Worm (Caenorhabditis elegans) whole organism, L3 larva: ENCODE data around the gene dach-1.

Experiments used
- R02D3.7 ChIP-seq: fragments of 150-350 bp; optimal IDR thresholded peaks from 2 replicates; lab custom pipeline; 2014; ENCODE audit warnings: missing biosample characterization, missing genetic modification characterization
- ZK546.5 ChIP-seq: sonication (generic microtip); optimal IDR thresholded peaks from 2 replicates; lab custom pipeline; 2017; ENCODE audit warnings: missing biosample characterization, missing genetic modification characterization
- aly-2 ChIP-seq: fragments of 150-350 bp; optimal IDR thresholded peaks from 2 replicates; lab custom pipeline; 2014; ENCODE audit warnings: missing biosample characterization, missing genetic modification characterization
- ceh-16 ChIP-seq: sonication (generic microtip); optimal IDR thresholded peaks from 2 replicates; lab custom pipeline; 2017; ENCODE audit warnings: missing biosample characterization, missing genetic modification characterization
- egl-5 ChIP-seq: fragments of 150-350 bp; optimal IDR thresholded peaks from 2 replicates; lab custom pipeline; 2017; ENCODE audit warnings: missing biosample characterization, missing genetic modification reagents, missing genetic modification characterization, inconsistent platforms
- elt-1 ChIP-seq: fragments of 150-350 bp; optimal IDR thresholded peaks from 2 replicates; lab custom pipeline; 2014; ENCODE audit warnings: missing biosample characterization, missing genetic modification characterization
- elt-2 ChIP-seq: sonication (generic microtip); optimal IDR thresholded peaks from 2 replicates; lab custom pipeline; 2016; ENCODE audit warnings: missing genetic modification reagents, mild to moderate bottlenecking, missing genetic modification characterization, missing compliant biosample characterization
- elt-3 ChIP-seq, 3 experiments: fragments of 150-350 bp in 1 of 3; sonication (generic microtip) in 2 of 3; optimal IDR thresholded peaks; 2 replicates in 2 of 3; 4 replicates in 1 of 3; lab custom pipeline; 2014 to 2017; ENCODE audit warnings: missing biosample characterization in 3 of 3, missing genetic modification characterization in 3 of 3
- eor-1 ChIP-seq, 2 experiments: fragments of 150-350 bp; optimal IDR thresholded peaks; 2 replicates each; lab custom pipeline; 2014 to 2018; ENCODE audit warnings: missing biosample characterization in 2 of 2, missing genetic modification characterization in 2 of 2
- fkh-10 ChIP-seq: sonication (generic microtip); optimal IDR thresholded peaks from 2 replicates; lab custom pipeline; 2017; ENCODE audit warnings: missing biosample characterization, missing genetic modification reagents, missing genetic modification characterization
- fkh-2 ChIP-seq: fragments of 150-350 bp; optimal IDR thresholded peaks from 2 replicates; lab custom pipeline; 2014; ENCODE audit warnings: missing biosample characterization, missing genetic modification reagents, missing genetic modification characterization
- lin-15B ChIP-seq: fragments of 150-350 bp; optimal IDR thresholded peaks from 2 replicates; lab custom pipeline; 2014; ENCODE audit warnings: missing biosample characterization, missing genetic modification characterization
- lin-39 ChIP-seq: fragments of 150-350 bp; optimal IDR thresholded peaks from 2 replicates; lab custom pipeline; 2018; ENCODE audit warnings: missing biosample characterization, missing genetic modification reagents, missing genetic modification characterization
- lsy-12 ChIP-seq: sonication (generic microtip); optimal IDR thresholded peaks from 2 replicates; lab custom pipeline; 2016; ENCODE audit warnings: mild to moderate bottlenecking, missing genetic modification characterization, missing compliant biosample characterization
- mdl-1 ChIP-seq: fragments of 150-350 bp; optimal IDR thresholded peaks from 2 replicates; lab custom pipeline; 2014; ENCODE audit warnings: missing biosample characterization, missing genetic modification characterization
- mml-1 ChIP-seq: fragments of 150-350 bp; sonication (generic microtip); optimal IDR thresholded peaks from 3 replicates; lab custom pipeline; 2014; ENCODE audit warnings: missing biosample characterization, missing genetic modification characterization
- nfya-1 ChIP-seq: sonication (generic microtip); optimal IDR thresholded peaks from 2 replicates; lab custom pipeline; 2017; ENCODE audit warnings: missing genetic modification characterization, mild to moderate bottlenecking, missing compliant biosample characterization, antibody characterized with exemption, moderate library complexity; ENCODE audit not compliant: insufficient read depth
- nhr-11 ChIP-seq: fragments of 150-350 bp; optimal IDR thresholded peaks from 2 replicates; lab custom pipeline; 2014; ENCODE audit warnings: missing biosample characterization, missing genetic modification characterization
- nhr-12 ChIP-seq: fragments of 150-350 bp; optimal IDR thresholded peaks from 2 replicates; lab custom pipeline; 2014; ENCODE audit warnings: missing biosample characterization, missing genetic modification characterization
- nhr-23 ChIP-seq: fragments of 150-350 bp; optimal IDR thresholded peaks from 2 replicates; lab custom pipeline; 2014; ENCODE audit warnings: missing biosample characterization, missing genetic modification reagents, missing genetic modification characterization
- nhr-28 ChIP-seq: fragments of 150-350 bp; optimal IDR thresholded peaks from 2 replicates; lab custom pipeline; 2014; ENCODE audit warnings: missing biosample characterization, missing genetic modification characterization
- nhr-43 ChIP-seq: sonication (generic microtip); optimal IDR thresholded peaks from 2 replicates; lab custom pipeline; 2016; ENCODE audit warnings: mild to moderate bottlenecking, missing genetic modification characterization, missing compliant biosample characterization; ENCODE audit not compliant: poor library complexity, severe bottlenecking
- nhr-67 ChIP-seq: fragments of 150-350 bp; optimal IDR thresholded peaks from 2 replicates; lab custom pipeline; 2014; ENCODE audit warnings: missing biosample characterization, missing genetic modification characterization
- nhr-76 ChIP-seq: fragments of 150-350 bp; sonication (generic microtip); optimal IDR thresholded peaks from 5 replicates; lab custom pipeline; 2014; ENCODE audit warnings: missing biosample characterization, missing genetic modification characterization
- nhr-77 ChIP-seq: fragments of 150-350 bp; optimal IDR thresholded peaks from 2 replicates; lab custom pipeline; 2014; ENCODE audit warnings: missing biosample characterization, missing genetic modification characterization
- pha-4 ChIP-seq: fragments of 150-350 bp; optimal IDR thresholded peaks from 2 replicates; lab custom pipeline; 2014; ENCODE audit warnings: missing biosample characterization, missing genetic modification reagents, missing genetic modification characterization
- pqm-1 ChIP-seq: fragments of 150-350 bp; optimal IDR thresholded peaks from 2 replicates; lab custom pipeline; 2017; ENCODE audit warnings: missing biosample characterization, missing genetic modification characterization, inconsistent platforms
- skn-1 ChIP-seq: fragments of 150-350 bp; optimal IDR thresholded peaks from 2 replicates; lab custom pipeline; 2014; ENCODE audit warnings: missing biosample characterization, missing genetic modification characterization
- snpc-4 ChIP-seq: fragments of 150-350 bp; optimal IDR thresholded peaks from 2 replicates; lab custom pipeline; 2014; ENCODE audit warnings: missing biosample characterization, missing genetic modification characterization
- tbx-2 ChIP-seq: sonication (generic microtip); optimal IDR thresholded peaks from 2 replicates; lab custom pipeline; 2016; ENCODE audit warnings: mild to moderate bottlenecking, missing genetic modification characterization, missing compliant biosample characterization
- unc-39 ChIP-seq: sonication (generic microtip); optimal IDR thresholded peaks from 4 replicates; lab custom pipeline; 2017; ENCODE audit warnings: missing biosample characterization, missing genetic modification characterization
- unc-62 ChIP-seq: fragments of 150-350 bp; sonication (generic microtip); optimal IDR thresholded peaks from 4 replicates; lab custom pipeline; 2014; ENCODE audit warnings: missing biosample characterization, missing genetic modification reagents, missing genetic modification characterization
- zag-1 ChIP-seq: fragments of 150-350 bp; optimal IDR thresholded peaks from 2 replicates; lab custom pipeline; 2014; ENCODE audit warnings: missing biosample characterization, missing genetic modification characterization

The dach-1 gene

DNA sequence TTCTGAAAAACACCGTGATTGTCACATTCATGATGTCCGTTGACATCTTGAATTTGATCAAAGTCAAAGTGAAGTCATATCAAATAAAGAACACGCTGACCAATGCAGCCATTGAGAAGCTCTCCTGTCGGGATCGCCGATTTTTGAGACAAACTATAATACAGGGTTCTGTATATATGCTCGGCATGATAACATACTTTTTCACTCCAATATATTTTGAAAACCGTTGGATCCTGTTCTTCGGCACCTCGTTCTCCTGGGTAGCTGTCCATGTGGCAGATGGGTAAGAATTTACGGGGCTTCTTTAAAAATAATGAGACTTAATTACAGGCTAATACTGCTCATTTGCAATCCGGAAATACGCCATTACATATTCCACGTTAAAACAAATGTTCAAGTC is 27.3 kb upstream of the dach-1 start:
- no peak for TF ChIP-seq nhr-76
- TF ChIP-seq aly-2 = no peak
- TF ChIP-seq snpc-4 (tag; lab: Kevin White, UChicago) = no peak
- TF ChIP-seq nhr-77 (tag; lab: Kevin White, UChicago) = no peak
- TF ChIP-seq unc-39 = no peak
- TF ChIP-seq pha-4 = no peak
- TF ChIP-seq eor-1 (tag; optimal IDR thresholded peaks at IDR 0.05; lab: Kevin White, UChicago) = no peak

DNA sequence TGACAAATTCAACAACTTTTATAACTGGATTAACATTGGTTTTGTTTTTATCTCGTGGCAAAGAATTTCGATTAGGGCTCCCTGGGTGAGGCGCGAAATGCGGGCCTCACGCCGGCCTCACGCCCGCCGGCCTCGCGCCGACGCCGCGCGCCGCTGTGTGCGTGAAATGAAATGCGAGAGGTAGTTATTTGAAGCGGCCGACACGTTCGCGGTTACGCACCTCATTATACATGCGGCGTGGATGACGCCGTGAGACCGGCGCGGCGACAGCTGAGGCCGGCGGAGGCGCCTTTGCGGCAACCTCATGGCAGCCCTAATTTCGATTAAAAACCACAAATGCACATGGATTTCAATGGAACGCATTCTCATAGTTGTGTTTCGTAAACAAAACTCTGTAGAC is 22.3 kb upstream of the dach-1 start:
- no peak for TF ChIP-seq unc-39
- no peak for TF ChIP-seq R02D3.7
- no peak for TF ChIP-seq mml-1 (tag; lab: Kevin White, UChicago)
- TF ChIP-seq nhr-11 (tag; lab: Kevin White, UChicago) = no peak
- no peak for TF ChIP-seq lin-15B (tag; lab: Kevin White, UChicago)
- TF ChIP-seq elt-1 = no peak
- TF ChIP-seq pqm-1 (tag; lab: Kevin White, UChicago) = no peak
- no peak for TF ChIP-seq nhr-23 (tag; lab: Kevin White, UChicago)
- TF ChIP-seq ZK546.5 (tag; lab: Kevin White, UChicago) = no peak
- no peak for TF ChIP-seq egl-5
- no peak for TF ChIP-seq nhr-43 (tag; lab: Kevin White, UChicago)
- TF ChIP-seq elt-3 (tag; optimal IDR thresholded peaks at IDR 0.05; lab: Kevin White, UChicago) = no peak

DNA sequence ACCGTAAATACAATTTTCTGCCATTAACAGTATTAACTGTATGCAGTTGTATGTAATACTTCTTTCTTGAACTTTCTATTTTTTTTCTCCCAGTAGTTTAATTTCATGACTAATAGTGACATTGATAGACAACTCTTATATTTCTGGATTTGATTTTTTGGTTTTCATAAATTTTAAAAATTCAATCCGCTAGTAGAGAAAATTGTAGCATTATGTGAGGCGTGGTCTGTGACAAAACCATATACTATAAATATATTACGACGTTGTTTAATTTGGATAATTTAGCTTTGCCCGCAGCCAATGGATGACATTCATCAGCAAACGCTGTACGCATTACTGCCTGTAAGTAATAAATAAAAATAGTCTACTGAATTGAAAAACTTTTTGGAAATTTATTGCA is 20.7 kb upstream of the dach-1 start, which contains the start of gene srx-64:
TSS of gene srx-64 (plus strand) at position 301 of the 400 bp plus-strand sequence.
- TF ChIP-seq fkh-2 (tag; lab: Kevin White, UChicago) (no peak), elt-3 (tag; optimal IDR thresholded peaks at IDR 0.05; lab: Kevin White, UChicago) (no peak), egl-5 (no peak), R02D3.7 (no peak), ceh-16 (tag; lab: Kevin White, UChicago) (no peak), lin-39 (tag; lab: Kevin White, UChicago) (no peak), zag-1 (no peak), nhr-77 (tag; lab: Kevin White, UChicago) (no peak), nhr-76 (no peak), lsy-12 (no peak), aly-2 (no peak), nhr-67 (tag; lab: Kevin White, UChicago) (no peak), nhr-23 (tag; lab: Kevin White, UChicago) (no peak), nfya-1 (tag; lab: Kevin White, UChicago) (no peak), skn-1 (tag; lab: Kevin White, UChicago) (no peak), pqm-1 (tag; lab: Kevin White, UChicago) (no peak), nhr-12 (no peak)

DNA sequence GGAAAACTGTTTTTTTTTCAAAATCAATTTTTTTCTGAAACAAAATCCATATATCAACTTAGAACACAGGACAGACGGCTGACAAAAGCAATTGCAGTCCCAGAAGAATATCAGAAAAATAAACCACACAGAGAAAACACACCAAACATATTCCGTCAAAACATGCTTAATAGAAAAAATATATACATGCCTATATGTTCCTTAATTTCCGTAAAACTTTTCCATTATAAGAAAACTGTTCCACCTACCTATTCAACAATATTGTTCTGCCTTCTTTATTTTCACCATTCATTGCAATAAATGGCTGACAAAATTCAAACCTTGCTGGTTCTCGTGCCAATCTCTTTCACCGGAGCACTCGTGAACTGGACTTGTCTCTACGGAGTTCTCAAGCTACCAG is 18.5 kb upstream of the dach-1 start, which contains the start of gene srx-63:
TSS of gene srx-63 (plus strand) at position 301 of the 400 bp plus-strand sequence.
- TF ChIP-seq nhr-28 (tag; lab: Kevin White, UChicago) (no peak), elt-1 (no peak), snpc-4 (tag; lab: Kevin White, UChicago) (no peak)
- TF ChIP-seq, all 47 proteins: peak for 0

DNA sequence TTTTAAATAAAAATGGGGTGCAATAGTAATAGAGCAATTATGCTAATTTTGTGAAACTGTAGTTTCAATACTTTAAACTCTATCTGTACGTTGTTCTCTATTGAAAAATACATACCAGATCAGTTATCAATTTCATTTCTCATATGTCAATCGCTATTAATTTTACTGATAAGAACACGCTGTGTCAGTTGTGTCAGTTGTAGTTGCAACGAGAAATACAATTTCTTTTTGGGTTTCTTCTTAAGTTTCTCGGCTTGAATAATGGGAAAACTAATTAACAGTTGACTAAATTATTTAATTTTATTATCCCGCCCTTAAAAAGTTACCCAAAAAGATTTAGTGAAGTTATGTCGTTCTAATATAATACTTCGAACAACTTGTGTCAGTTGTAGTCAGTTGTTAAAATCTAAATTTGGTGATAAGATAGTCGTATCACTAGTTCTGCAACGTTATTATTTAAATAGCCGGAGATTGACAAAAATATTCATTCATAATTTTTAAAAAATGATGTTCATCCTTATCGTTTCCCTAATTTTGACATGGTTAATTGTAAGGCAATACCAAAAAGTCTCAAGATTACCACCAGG is 13.8 kb upstream of the dach-1 start, which contains the start of gene cyp-35A5:
TSS of gene cyp-35A5 (plus strand) at position 435 of the 587 bp plus-strand sequence.
- TF ChIP-seq pqm-1 (tag; lab: Kevin White, UChicago) = peak; percentile 0
- no peak for TF ChIP-seq aly-2
- TF ChIP-seq lsy-12 = no peak
- TF ChIP-seq pha-4 = no peak
- TF ChIP-seq unc-62 = no peak
- TF ChIP-seq tbx-2 (tag; lab: Kevin White, UChicago) = no peak
- TF ChIP-seq elt-2 (tag; lab: Kevin White, UChicago) = peak; percentile 78
- TF ChIP-seq mdl-1 (tag; lab: Kevin White, UChicago) = no peak
- no peak for TF ChIP-seq nhr-43 (tag; lab: Kevin White, UChicago)
- TF ChIP-seq skn-1 (tag; lab: Kevin White, UChicago) = no peak
- TF ChIP-seq zag-1 = no peak
- TF ChIP-seq nhr-23 (tag; lab: Kevin White, UChicago) = no peak
- no peak for TF ChIP-seq fkh-10 (GFP tag; lab: Kevin White, UChicago)
